Fruit fly (Drosophila melanogaster) whole organism, adult: ENCODE data around the gene per.

Experiments
- CG11617 ChIP-seq: fragments of 200-800 bp; sonication (Bioruptor generic); optimal IDR thresholded peaks from 2 replicates; lab custom pipeline; 2017; ENCODE audit warnings: mild to moderate bottlenecking, missing biosample characterization, missing genetic modification reagents, missing genetic modification characterization
- CG12768 ChIP-seq: fragments of 200-800 bp; sonication (Bioruptor generic); optimal IDR thresholded peaks from 2 replicates; lab custom pipeline; 2017; ENCODE audit warnings: missing biosample characterization, missing genetic modification characterization, mild to moderate bottlenecking, moderate library complexity, missing genetic modification reagents
- bab1 ChIP-seq: fragments of 200-800 bp; sonication (Bioruptor generic); optimal IDR thresholded peaks from 3 replicates; lab custom pipeline; 2019; ENCODE audit warnings: missing biosample characterization, mild to moderate bottlenecking, missing genetic modification characterization, moderate library complexity
- kay ChIP-seq: fragments of 200-800 bp; sonication (Bioruptor generic); peaks from one replicate; lab custom pipeline; 2016; ENCODE audit warnings: missing biosample characterization, missing genetic modification characterization, borderline replicate concordance
- pad ChIP-seq: fragments of 200-800 bp; sonication (Bioruptor generic); optimal IDR thresholded peaks from 3 replicates; lab custom pipeline; 2017; ENCODE audit warnings: missing biosample characterization, missing genetic modification characterization, mild to moderate bottlenecking, moderate library complexity, missing genetic modification reagents

- TF ChIP-seq kay (GFP tag; lab: Kevin White, UChicago) = no peak
- TF ChIP-seq CG11617 (GFP tag; lab: Kevin White, UChicago) = no peak
- TF ChIP-seq bab1 (GFP tag; lab: Kevin White, UChicago) = no peak
- no peak for TF ChIP-seq pad (GFP tag; lab: Kevin White, UChicago)
- no peak for TF ChIP-seq CG12768
Observed at dm6 chrX:2663416-2663815, 22.0 kb upstream of the per start.
